Fruit fly (Drosophila melanogaster): Measurements from ENCODE around the gene CG4293.
A peak's percentile ranks its signal among the peaks of the same experiment; 100 is the strongest.

- no peak for TF ChIP-seq CG4318 (GFP tag; optimal IDR thresholded peaks at IDR 0.05)
- TF ChIP-seq Gug (GFP tag; IDR thresholded peaks at IDR 0.05), result no peak
- no peak for TF ChIP-seq CG6808 (GFP tag; optimal IDR thresholded peaks at IDR 0.05)
- TF ChIP-seq pdm3 (GFP tag; optimal IDR thresholded peaks at IDR 0.05), result no peak
- TF ChIP-seq Sox102F (GFP tag; optimal IDR thresholded peaks at IDR 0.05), result no peak
- no peak for TF ChIP-seq CG10631 (GFP tag; optimal IDR thresholded peaks at IDR 0.05)
- peak; percentile 47 for TF ChIP-seq Eip78C (GFP tag)
- TF ChIP-seq Lpt (GFP tag; optimal IDR thresholded peaks at IDR 0.05), result no peak
These were observed 3.5 kb downstream of the CG4293 start for dm6 chrX:526479-527071.

All from whole organism, prepupa.